Worm (Caenorhabditis elegans) whole organism, L3 larva: ENCODE measurements around the gene ptp-5.1.

Experiments
- R02D3.7 ChIP-seq: fragments of 150-350 bp; optimal IDR thresholded peaks from 2 replicates; lab custom pipeline; 2014; ENCODE audit warnings: missing biosample characterization, missing genetic modification characterization
- aly-2 ChIP-seq: fragments of 150-350 bp; optimal IDR thresholded peaks from 2 replicates; lab custom pipeline; 2014; ENCODE audit warnings: missing biosample characterization, missing genetic modification characterization
- ama-1 ChIP-seq: fragments of 150-350 bp; optimal IDR thresholded peaks from 2 replicates; lab custom pipeline; 2018
- ceh-16 ChIP-seq: sonication (generic microtip); optimal IDR thresholded peaks from 2 replicates; lab custom pipeline; 2017; ENCODE audit warnings: missing biosample characterization, missing genetic modification characterization
- ceh-28 ChIP-seq: fragments of 150-350 bp; optimal IDR thresholded peaks from 2 replicates; lab custom pipeline; 2014; ENCODE audit warnings: missing biosample characterization, missing genetic modification reagents, missing genetic modification characterization
- ceh-82 ChIP-seq: fragments of 150-350 bp; optimal IDR thresholded peaks from 2 replicates; lab custom pipeline; 2014; ENCODE audit warnings: missing biosample characterization, missing genetic modification characterization
- egl-5 ChIP-seq: fragments of 150-350 bp; optimal IDR thresholded peaks from 2 replicates; lab custom pipeline; 2017; ENCODE audit warnings: missing biosample characterization, missing genetic modification reagents, missing genetic modification characterization, inconsistent platforms
- elt-2 ChIP-seq: sonication (generic microtip); optimal IDR thresholded peaks from 2 replicates; lab custom pipeline; 2016; ENCODE audit warnings: missing genetic modification reagents, mild to moderate bottlenecking, missing genetic modification characterization, missing compliant biosample characterization
- elt-3 ChIP-seq, 3 experiments: fragments of 150-350 bp in 1 of 3; sonication (generic microtip) in 2 of 3; optimal IDR thresholded peaks; 2 replicates in 2 of 3; 4 replicates in 1 of 3; lab custom pipeline; 2014 to 2017; ENCODE audit warnings: missing biosample characterization in 3 of 3, missing genetic modification characterization in 3 of 3
- eor-1 ChIP-seq, 2 experiments: fragments of 150-350 bp; optimal IDR thresholded peaks; 2 replicates each; lab custom pipeline; 2014 to 2018; ENCODE audit warnings: missing biosample characterization in 2 of 2, missing genetic modification characterization in 2 of 2
- fkh-10 ChIP-seq: sonication (generic microtip); optimal IDR thresholded peaks from 2 replicates; lab custom pipeline; 2017; ENCODE audit warnings: missing biosample characterization, missing genetic modification reagents, missing genetic modification characterization
- fkh-2 ChIP-seq: fragments of 150-350 bp; optimal IDR thresholded peaks from 2 replicates; lab custom pipeline; 2014; ENCODE audit warnings: missing biosample characterization, missing genetic modification reagents, missing genetic modification characterization
- hmg-11 ChIP-seq: sonication (generic microtip); optimal IDR thresholded peaks from 2 replicates; lab custom pipeline; 2016; ENCODE audit warnings: missing genetic modification characterization, missing compliant biosample characterization
- jun-1 ChIP-seq: fragments of 150-350 bp; optimal IDR thresholded peaks from 2 replicates; lab custom pipeline; 2014; ENCODE audit warnings: missing biosample characterization, missing genetic modification reagents, missing genetic modification characterization
- lin-15B ChIP-seq: fragments of 150-350 bp; optimal IDR thresholded peaks from 2 replicates; lab custom pipeline; 2014; ENCODE audit warnings: missing biosample characterization, missing genetic modification characterization
- lin-39 ChIP-seq: fragments of 150-350 bp; optimal IDR thresholded peaks from 2 replicates; lab custom pipeline; 2018; ENCODE audit warnings: missing biosample characterization, missing genetic modification reagents, missing genetic modification characterization
- lsy-12 ChIP-seq: sonication (generic microtip); optimal IDR thresholded peaks from 2 replicates; lab custom pipeline; 2016; ENCODE audit warnings: mild to moderate bottlenecking, missing genetic modification characterization, missing compliant biosample characterization
- mdl-1 ChIP-seq: fragments of 150-350 bp; optimal IDR thresholded peaks from 2 replicates; lab custom pipeline; 2014; ENCODE audit warnings: missing biosample characterization, missing genetic modification characterization
- nfya-1 ChIP-seq: sonication (generic microtip); optimal IDR thresholded peaks from 2 replicates; lab custom pipeline; 2017; ENCODE audit warnings: missing genetic modification characterization, mild to moderate bottlenecking, missing compliant biosample characterization, antibody characterized with exemption, moderate library complexity; ENCODE audit not compliant: insufficient read depth
- nhr-11 ChIP-seq: fragments of 150-350 bp; optimal IDR thresholded peaks from 2 replicates; lab custom pipeline; 2014; ENCODE audit warnings: missing biosample characterization, missing genetic modification characterization
- nhr-23 ChIP-seq: fragments of 150-350 bp; optimal IDR thresholded peaks from 2 replicates; lab custom pipeline; 2014; ENCODE audit warnings: missing biosample characterization, missing genetic modification reagents, missing genetic modification characterization
- nhr-237 ChIP-seq: fragments of 150-350 bp; optimal IDR thresholded peaks from 2 replicates; lab custom pipeline; 2014; ENCODE audit warnings: missing biosample characterization, missing genetic modification characterization
- nhr-25 ChIP-seq: sonication (generic microtip); optimal IDR thresholded peaks from 2 replicates; lab custom pipeline; 2017; ENCODE audit warnings: missing biosample characterization, missing genetic modification characterization
- nhr-28 ChIP-seq: fragments of 150-350 bp; optimal IDR thresholded peaks from 2 replicates; lab custom pipeline; 2014; ENCODE audit warnings: missing biosample characterization, missing genetic modification characterization
- nhr-43 ChIP-seq: sonication (generic microtip); optimal IDR thresholded peaks from 2 replicates; lab custom pipeline; 2016; ENCODE audit warnings: mild to moderate bottlenecking, missing genetic modification characterization, missing compliant biosample characterization; ENCODE audit not compliant: poor library complexity, severe bottlenecking
- nhr-76 ChIP-seq: fragments of 150-350 bp; sonication (generic microtip); optimal IDR thresholded peaks from 5 replicates; lab custom pipeline; 2014; ENCODE audit warnings: missing biosample characterization, missing genetic modification characterization
- nhr-77 ChIP-seq: fragments of 150-350 bp; optimal IDR thresholded peaks from 2 replicates; lab custom pipeline; 2014; ENCODE audit warnings: missing biosample characterization, missing genetic modification characterization
- pha-4 ChIP-seq: fragments of 150-350 bp; optimal IDR thresholded peaks from 2 replicates; lab custom pipeline; 2014; ENCODE audit warnings: missing biosample characterization, missing genetic modification reagents, missing genetic modification characterization
- pqm-1 ChIP-seq: fragments of 150-350 bp; optimal IDR thresholded peaks from 2 replicates; lab custom pipeline; 2017; ENCODE audit warnings: missing biosample characterization, missing genetic modification characterization, inconsistent platforms
- skn-1 ChIP-seq: fragments of 150-350 bp; optimal IDR thresholded peaks from 2 replicates; lab custom pipeline; 2014; ENCODE audit warnings: missing biosample characterization, missing genetic modification characterization
- snpc-4 ChIP-seq: fragments of 150-350 bp; optimal IDR thresholded peaks from 2 replicates; lab custom pipeline; 2014; ENCODE audit warnings: missing biosample characterization, missing genetic modification characterization
- tbx-2 ChIP-seq: sonication (generic microtip); optimal IDR thresholded peaks from 2 replicates; lab custom pipeline; 2016; ENCODE audit warnings: mild to moderate bottlenecking, missing genetic modification characterization, missing compliant biosample characterization
- unc-62 ChIP-seq: fragments of 150-350 bp; sonication (generic microtip); optimal IDR thresholded peaks from 4 replicates; lab custom pipeline; 2014; ENCODE audit warnings: missing biosample characterization, missing genetic modification reagents, missing genetic modification characterization
- ztf-11 ChIP-seq: fragments of 150-350 bp; optimal IDR thresholded peaks from 2 replicates; lab custom pipeline; 2014; ENCODE audit warnings: missing biosample characterization, missing genetic modification characterization
- ztf-4 ChIP-seq: fragments of 150-350 bp; optimal IDR thresholded peaks from 2 replicates; lab custom pipeline; 2014; ENCODE audit warnings: missing biosample characterization, missing genetic modification characterization

Gene ptp-5.1

ce11 chrIV:5186480-5187205 is 20.5 kb downstream of the ptp-5.1 start, which contains the start of the genes W03F8.6 and mtrf-1L:
W03F8.6 (minus strand) TSS chrIV:5186580.
mtrf-1L (plus strand) TSS chrIV:5187155.
- TF ChIP-seq pha-4 (tag; lab: Kevin White, UChicago) (peak; percentile 70), ceh-28 (tag; lab: Kevin White, UChicago) (no peak), ztf-11 (no peak), ceh-16 (no peak)

DNA sequence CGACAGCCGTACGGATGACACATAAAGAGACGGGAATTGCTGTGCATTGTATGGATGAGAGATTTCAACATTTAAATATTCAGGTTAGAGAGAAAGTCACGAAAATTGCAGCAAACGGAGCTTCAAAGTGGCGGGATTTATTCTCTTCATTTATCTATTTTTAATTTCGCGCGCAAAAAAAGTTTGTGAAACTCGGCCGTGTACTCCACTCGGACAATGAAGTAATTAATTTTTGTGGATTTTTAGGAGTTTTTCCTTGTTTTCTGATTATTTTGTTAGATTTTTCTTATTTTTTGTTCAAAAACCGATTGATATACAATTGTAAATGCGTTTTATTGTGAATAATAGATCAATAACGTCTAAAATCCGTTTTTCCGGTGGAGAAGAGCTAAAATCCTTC is 21.9 kb downstream of the ptp-5.1 start:
- TF ChIP-seq lin-39 (tag; lab: Kevin White, UChicago), result no peak
- TF ChIP-seq ztf-4 (tag; lab: Kevin White, UChicago), result no peak
- TF ChIP-seq lin-15B (tag; lab: Kevin White, UChicago), result peak; percentile 26
- TF ChIP-seq elt-2, result no peak

- TF ChIP-seq eor-1 (tag; optimal IDR thresholded peaks at IDR 0.05; lab: Kevin White, UChicago) (no peak), egl-5 (tag; lab: Kevin White, UChicago) (no peak), lin-39 (tag; lab: Kevin White, UChicago) (no peak), lin-15B (tag; lab: Kevin White, UChicago) (no peak)
Observed at ce11 chrIV:5195531-5195930, 29.4 kb downstream of the ptp-5.1 start, which contains the start of gene gpa-18. gpa-18 (minus strand) TSS chrIV:5195631.

DNA sequence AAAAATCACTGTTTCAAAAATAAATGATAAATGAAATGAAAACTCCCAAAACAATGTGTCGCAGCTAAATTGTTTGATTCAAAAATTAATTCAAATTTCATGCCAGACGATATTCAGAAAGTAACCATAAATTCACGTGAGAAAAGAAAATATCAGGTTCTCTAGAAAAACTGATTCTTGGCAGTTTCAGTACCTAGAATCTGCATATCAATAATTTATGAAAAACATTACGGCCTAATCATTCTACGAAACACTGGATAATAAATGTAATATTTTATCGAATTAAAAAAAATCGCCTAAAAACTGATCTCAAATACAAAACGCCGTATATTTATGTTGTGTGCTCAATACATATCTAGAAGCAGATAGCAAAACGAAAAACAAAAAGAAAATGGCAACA is 34.7 kb downstream of the ptp-5.1 start:
- TF ChIP-seq egl-5 (tag; lab: Kevin White, UChicago) (no peak), nhr-28 (no peak), ztf-4 (tag; lab: Kevin White, UChicago) (no peak), mdl-1 (no peak), R02D3.7 (tag; lab: Kevin White, UChicago) (no peak), jun-1 (no peak), ceh-82 (no peak), fkh-2 (tag; lab: Kevin White, UChicago) (no peak)
- TF ChIP-seq, all 47 proteins: peak for 0

DNA sequence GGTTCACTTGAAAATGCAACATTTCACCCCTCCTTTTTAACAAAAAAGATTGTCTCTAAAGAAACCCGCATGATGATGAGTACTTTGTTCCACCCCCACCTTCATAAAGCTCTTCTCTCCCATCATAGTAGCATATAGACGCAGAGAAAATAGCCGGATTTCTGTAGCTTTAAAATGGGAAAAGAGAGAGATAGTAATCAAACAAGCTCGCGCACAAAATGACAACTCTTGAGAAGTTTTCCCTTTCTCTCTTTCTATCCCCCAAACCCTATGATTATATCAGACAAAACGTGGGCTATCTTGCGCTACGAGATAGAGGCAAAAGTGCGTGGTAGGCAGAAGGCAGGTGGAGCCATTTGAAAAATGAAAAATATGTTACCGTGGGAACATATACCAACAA is 36.4 kb downstream of the ptp-5.1 start:
- TF ChIP-seq lin-15B (tag; lab: Kevin White, UChicago), result no peak
- TF ChIP-seq pha-4 (tag; lab: Kevin White, UChicago), result peak; percentile 60

ce11 chrIV:5204573-5204972 is 38.4 kb downstream of the ptp-5.1 start, which contains the start of gene tni-4:
tni-4 (plus strand) TSS chrIV:5204591.
- TF ChIP-seq ama-1 (no peak), nhr-76 (no peak), skn-1 (no peak), R02D3.7 (tag; lab: Kevin White, UChicago) (no peak), elt-3 (tag; optimal IDR thresholded peaks at IDR 0.05; lab: Kevin White, UChicago) (no peak), lin-15B (tag; lab: Kevin White, UChicago) (no peak), unc-62 (no peak)
- TF ChIP-seq, all 47 proteins: peak for 0

- TF ChIP-seq tbx-2 (tag; lab: Kevin White, UChicago) (no peak), nhr-43 (tag; lab: Kevin White, UChicago) (no peak), nhr-76 (no peak), snpc-4 (tag; lab: Kevin White, UChicago) (no peak), hmg-11 (tag; lab: Kevin White, UChicago) (no peak), nhr-11 (no peak), jun-1 (no peak), nhr-23 (tag; lab: Kevin White, UChicago) (no peak), skn-1 (no peak), fkh-10 (no peak)
Observed at ce11 chrIV:5206716-5207115, 40.6 kb downstream of the ptp-5.1 start.

ce11 chrIV:5209390-5209789 is 43.3 kb downstream of the ptp-5.1 start, which contains the start of the genes Y59E9AL.36 and nbet-1:
Y59E9AL.36 (minus strand) TSS chrIV:5209481.
nbet-1 (plus strand) TSS chrIV:5209501.
- TF ChIP-seq nhr-11, result peak; percentile 69
- no peak for TF ChIP-seq elt-3 (tag; optimal IDR thresholded peaks at IDR 0.05; lab: Kevin White, UChicago)
- TF ChIP-seq lsy-12, result peak; percentile 48
- TF ChIP-seq snpc-4 (tag; lab: Kevin White, UChicago), result peak; percentile 84
- TF ChIP-seq nfya-1 (tag; lab: Kevin White, UChicago), result peak; percentile 77
- peak; percentile 17 for TF ChIP-seq pqm-1 (tag; lab: Kevin White, UChicago)
- TF ChIP-seq nhr-77 (tag; lab: Kevin White, UChicago), result peak; percentile 63
- TF ChIP-seq aly-2 (tag; lab: Kevin White, UChicago), result no peak
- TF ChIP-seq pha-4 (tag; lab: Kevin White, UChicago), result peak; percentile 86
- TF ChIP-seq ztf-4 (tag; lab: Kevin White, UChicago), result no peak
- peak; percentile 65 for TF ChIP-seq ceh-28 (tag; lab: Kevin White, UChicago)
- TF ChIP-seq nhr-237 (tag; lab: Kevin White, UChicago), result no peak
- TF ChIP-seq hmg-11 (tag; lab: Kevin White, UChicago), result peak; percentile 91
- peak; percentile 46 for TF ChIP-seq elt-2
- TF ChIP-seq egl-5 (tag; lab: Kevin White, UChicago), result peak; percentile 94
- TF ChIP-seq nhr-25 (tag; lab: Kevin White, UChicago), result peak; percentile 62
- peak; percentile 51 for TF ChIP-seq jun-1
- no peak for TF ChIP-seq ama-1
- peak; percentile 58 for TF ChIP-seq fkh-2 (tag; lab: Kevin White, UChicago)
- TF ChIP-seq lin-39 (tag; lab: Kevin White, UChicago), result peak; percentile 63
- peak; percentile 24 for TF ChIP-seq nhr-43 (tag; lab: Kevin White, UChicago)
- peak; percentile 96 for TF ChIP-seq lin-15B (tag; lab: Kevin White, UChicago)
